Worm (Caenorhabditis elegans): ENCODE data around the gene ZC239.16.
A peak's percentile ranks its signal among the peaks of the same experiment; 100 is the strongest.
"Not testable (repeated sequence)": the region's sequence is repeated elsewhere in the genome, so short reads cannot be mapped to it uniquely, and the experiment has no call there.

The ZC239.16 gene

ce11 chrII:3220723-3221122, 4.4 kb downstream of the ZC239.16 start, which contains the start of gene ZC239.22:
Gene ZC239.22 (minus strand): TSS chrII:3220823.
- no peak for TF ChIP-seq unc-62 (GFP tag; optimal IDR thresholded peaks at IDR 0.05)
- no peak for TF ChIP-seq peb-1 (tag; optimal IDR thresholded peaks at IDR 0.05)
- no peak for TF ChIP-seq crh-2 (tag; optimal IDR thresholded peaks at IDR 0.05)
- TF ChIP-seq elt-3 (tag; optimal IDR thresholded peaks at IDR 0.05) = no peak
- no peak for TF ChIP-seq ceh-16 (tag; optimal IDR thresholded peaks at IDR 0.05)
- TF ChIP-seq ztf-11 (tag; optimal IDR thresholded peaks at IDR 0.05) = no peak
- no peak for TF ChIP-seq mbf-1 (tag; optimal IDR thresholded peaks at IDR 0.05)
- no peak for TF ChIP-seq snpc-4 (tag; optimal IDR thresholded peaks at IDR 0.05)
- no peak for TF ChIP-seq nhr-6 (tag; optimal IDR thresholded peaks at IDR 0.05)
- TF ChIP-seq lin-39 (tag; optimal IDR thresholded peaks at IDR 0.05) = no peak
- TF ChIP-seq mab-5 (tag; optimal IDR thresholded peaks at IDR 0.05) = no peak
- TF ChIP-seq nhr-129 (tag; optimal IDR thresholded peaks at IDR 0.05) = no peak
- TF ChIP-seq blmp-1 (tag; optimal IDR thresholded peaks at IDR 0.05; ENCODE audit: insufficient read depth) = no peak
- TF ChIP-seq nhr-77 (tag; optimal IDR thresholded peaks at IDR 0.05) = no peak

- TF ChIP-seq lin-11, egl-27, crh-2 (tag; optimal IDR thresholded peaks at IDR 0.05): not testable (repeated sequence)
Measured at ce11 chrII:3215762-3216161, 9.4 kb downstream of the ZC239.16 start, which contains the start of gene ZC239.3. Gene ZC239.3 (plus strand): TSS chrII:3216062.

- TF ChIP-seq lin-11 (tag; optimal IDR thresholded peaks at IDR 0.05) = no peak
- TF ChIP-seq peb-1 (tag; optimal IDR thresholded peaks at IDR 0.05) = no peak
- no peak for TF ChIP-seq unc-39 (tag; optimal IDR thresholded peaks at IDR 0.05)
Measured at ce11 chrII:3213898-3214297, 11.2 kb downstream of the ZC239.16 start, which contains the start of gene ZC239.4. Gene ZC239.4 (plus strand): TSS chrII:3214198.

- TF ChIP-seq ztf-4 (tag; optimal IDR thresholded peaks at IDR 0.05) (no peak), egl-27 (tag; optimal IDR thresholded peaks at IDR 0.05) (no peak), sma-9 (GFP tag; optimal IDR thresholded peaks at IDR 0.05) (no peak), sma-9 (tag; optimal IDR thresholded peaks at IDR 0.05) (no peak), sma-3 (GFP tag; optimal IDR thresholded peaks at IDR 0.05) (no peak), mbf-1 (tag; optimal IDR thresholded peaks at IDR 0.05) (no peak), unc-55 (GFP tag; optimal IDR thresholded peaks at IDR 0.05) (no peak), R02D3.7 (tag; optimal IDR thresholded peaks at IDR 0.05) (no peak), ztf-1 (GFP tag; conservative IDR thresholded peaks at IDR 0.05) (no peak), mdl-1 (tag; optimal IDR thresholded peaks at IDR 0.05) (no peak), nhr-77 (tag; optimal IDR thresholded peaks at IDR 0.05) (no peak), ama-1 (optimal IDR thresholded peaks at IDR 0.05) (no peak)
Measured at ce11 chrII:3210365-3210764, 14.8 kb downstream of the ZC239.16 start, which contains the start of gene ZC239.5. Gene ZC239.5 (plus strand): TSS chrII:3210665.

ce11 chrII:3209251-3209650, 15.9 kb downstream of the ZC239.16 start, which contains the start of gene ZC239.6:
Gene ZC239.6 (plus strand): TSS chrII:3209631.
- TF ChIP-seq nhr-237 (tag; optimal IDR thresholded peaks at IDR 0.05) (no peak), nhr-25 (tag; optimal IDR thresholded peaks at IDR 0.05) (no peak), unc-55 (GFP tag; optimal IDR thresholded peaks at IDR 0.05) (peak; percentile 43), nhr-11 (tag; optimal IDR thresholded peaks at IDR 0.05) (no peak), dmd-4 (tag; optimal IDR thresholded peaks at IDR 0.05) (no peak), snpc-4 (tag; optimal IDR thresholded peaks at IDR 0.05) (no peak), ama-1 (optimal IDR thresholded peaks at IDR 0.05) (peak; percentile 15), lin-13 (GFP tag; optimal IDR thresholded peaks at IDR 0.05) (no peak), unc-39 (tag; optimal IDR thresholded peaks at IDR 0.05) (no peak), nhr-10 (tag; optimal IDR thresholded peaks at IDR 0.05) (no peak), R02D3.7 (tag; optimal IDR thresholded peaks at IDR 0.05) (no peak), elt-1 (tag; optimal IDR thresholded peaks at IDR 0.05) (no peak), egl-27 (tag; optimal IDR thresholded peaks at IDR 0.05) (no peak), mab-5 (tag; optimal IDR thresholded peaks at IDR 0.05) (no peak), alr-1 (tag; optimal IDR thresholded peaks at IDR 0.05) (no peak), C34F6.9 (tag; optimal IDR thresholded peaks at IDR 0.05) (peak; percentile 80), lin-11 (tag; optimal IDR thresholded peaks at IDR 0.05) (no peak), ztf-1 (GFP tag; conservative IDR thresholded peaks at IDR 0.05) (no peak), sma-3 (GFP tag; optimal IDR thresholded peaks at IDR 0.05) (no peak), ceh-16 (tag; optimal IDR thresholded peaks at IDR 0.05) (no peak), peb-1 (tag; optimal IDR thresholded peaks at IDR 0.05) (no peak), fos-1 (tag; optimal IDR thresholded peaks at IDR 0.05) (peak; percentile 10), mbf-1 (tag; optimal IDR thresholded peaks at IDR 0.05) (no peak), lsy-2 (tag; optimal IDR thresholded peaks at IDR 0.05) (peak in 1 of 2 experiments; percentile 61), nhr-129 (tag; optimal IDR thresholded peaks at IDR 0.05) (no peak), aly-2 (tag; optimal IDR thresholded peaks at IDR 0.05) (no peak), nhr-23 (tag; optimal IDR thresholded peaks at IDR 0.05) (no peak), lin-39 (tag; optimal IDR thresholded peaks at IDR 0.05) (no peak)

All from whole organism, L2 larva.